Fruit fly (Drosophila melanogaster) whole organism, embryonic: ENCODE results near the gene RpL7.

Experiments
- Adf1 ChIP-seq: fragments of 200-800 bp; sonication (Bioruptor generic); IDR thresholded peaks from 2 replicates; pipeline ENCODE4 v1.3.6; 2022; ENCODE audit warnings: missing biosample characterization, missing genetic modification characterization
- CG1024 ChIP-seq: fragments of 200-800 bp; sonication (Bioruptor generic); IDR thresholded peaks from 2 replicates; pipeline ENCODE4 v1.3.6; 2022; ENCODE audit warnings: missing biosample characterization, missing genetic modification characterization
- CG10366 ChIP-seq: fragments of 200-800 bp; sonication (Bioruptor generic); IDR thresholded peaks from 2 replicates; pipeline ENCODE4 v1.3.6; 2022; ENCODE audit warnings: missing biosample characterization, missing genetic modification characterization
- CG10462 ChIP-seq: fragments of 200-800 bp; sonication (Bioruptor generic); optimal IDR thresholded peaks from 2 replicates; lab custom pipeline; 2016; ENCODE audit warnings: missing biosample characterization, missing genetic modification characterization
- CG13894 ChIP-seq: fragments of 200-800 bp; sonication (Bioruptor generic); optimal IDR thresholded peaks from 3 replicates; lab custom pipeline; 2018; ENCODE audit warnings: missing biosample characterization, mild to moderate bottlenecking, missing genetic modification characterization, moderate library complexity
- CG14014 ChIP-seq: fragments of 200-800 bp; sonication (Bioruptor generic); IDR thresholded peaks from 2 replicates; pipeline ENCODE4 v1.3.6; 2022; ENCODE audit warnings: missing biosample characterization, missing genetic modification characterization
- CG15073 ChIP-seq: fragments of 200-800 bp; sonication (Bioruptor generic); optimal IDR thresholded peaks from 2 replicates; lab custom pipeline; 2016; ENCODE audit warnings: missing biosample characterization, missing genetic modification characterization
- CG15269 ChIP-seq: fragments of 200-800 bp; sonication (Bioruptor generic); optimal IDR thresholded peaks from 2 replicates; lab custom pipeline; 2018; ENCODE audit warnings: missing biosample characterization, mild to moderate bottlenecking, missing genetic modification characterization, moderate library complexity
- CG1529 ChIP-seq: fragments of 200-800 bp; sonication (Bioruptor generic); optimal IDR thresholded peaks from 3 replicates; lab custom pipeline; 2018; ENCODE audit warnings: missing biosample characterization, missing genetic modification characterization
- CG18599 ChIP-seq: fragments of 200-800 bp; sonication (Bioruptor generic); optimal IDR thresholded peaks from 3 replicates; lab custom pipeline; 2017; ENCODE audit warnings: missing biosample characterization, missing genetic modification characterization, mild to moderate bottlenecking, moderate library complexity, missing genetic modification reagents
- CG2202 ChIP-seq: fragments of 200-800 bp; sonication (Bioruptor generic); optimal IDR thresholded peaks from 2 replicates; lab custom pipeline; 2018; ENCODE audit warnings: missing biosample characterization, mild to moderate bottlenecking, missing genetic modification characterization
- CG31224 ChIP-seq: fragments of 200-800 bp; sonication (Bioruptor generic); IDR thresholded peaks from 2 replicates; pipeline ENCODE4 v1.3.6; 2022; ENCODE audit warnings: missing biosample characterization, missing genetic modification characterization
- CG31441 ChIP-seq: fragments of 200-800 bp; sonication (Bioruptor generic); IDR thresholded peaks from 2 replicates; pipeline ENCODE4 v1.3.6; 2022; ENCODE audit warnings: missing biosample characterization, missing genetic modification characterization
- CG3838 ChIP-seq: fragments of 200-800 bp; sonication (Bioruptor generic); optimal IDR thresholded peaks from 3 replicates; lab custom pipeline; 2016; ENCODE audit warnings: missing biosample characterization, missing genetic modification characterization
- CG3995 ChIP-seq: fragments of 200-800 bp; sonication (Bioruptor generic); optimal IDR thresholded peaks from 3 replicates; lab custom pipeline; 2016; ENCODE audit warnings: missing biosample characterization, missing genetic modification characterization
- CG4328 ChIP-seq: fragments of 200-800 bp; sonication (Bioruptor generic); optimal IDR thresholded peaks from 3 replicates; lab custom pipeline; 2017; ENCODE audit warnings: missing biosample characterization, missing genetic modification reagents, missing genetic modification characterization
- CG43689 ChIP-seq: fragments of 200-800 bp; sonication (Bioruptor generic); IDR thresholded peaks from 2 replicates; pipeline ENCODE4 v1.3.6; 2022; ENCODE audit warnings: missing biosample characterization, missing genetic modification characterization
- CG5245 ChIP-seq: fragments of 200-800 bp; sonication (Bioruptor generic); optimal IDR thresholded peaks from 3 replicates; lab custom pipeline; 2016; ENCODE audit warnings: missing biosample characterization, missing genetic modification characterization
- CG6254 ChIP-seq: fragments of 200-800 bp; sonication (Bioruptor generic); optimal IDR thresholded peaks from 3 replicates; lab custom pipeline; 2017; ENCODE audit warnings: mild to moderate bottlenecking, missing biosample characterization, missing genetic modification reagents, missing genetic modification characterization
- CG7271 ChIP-seq: fragments of 200-800 bp; sonication (Bioruptor generic); optimal IDR thresholded peaks from 2 replicates; lab custom pipeline; 2018; ENCODE audit warnings: missing biosample characterization, mild to moderate bottlenecking, missing genetic modification characterization, moderate library complexity
- CG7928 ChIP-seq: fragments of 200-800 bp; sonication (Bioruptor generic); optimal IDR thresholded peaks from 2 replicates; lab custom pipeline; 2017; ENCODE audit warnings: missing biosample characterization, mild to moderate bottlenecking, missing genetic modification characterization
- H15 ChIP-seq: fragments of 200-800 bp; sonication (Bioruptor generic); IDR thresholded peaks from 3 replicates; pipeline ENCODE4 v1.3.6; 2022; ENCODE audit warnings: missing biosample characterization, missing genetic modification characterization
- HHEX ChIP-seq: fragments of 200-800 bp; sonication (Bioruptor generic); optimal IDR thresholded peaks from 3 replicates; lab custom pipeline; 2017; ENCODE audit warnings: missing biosample characterization, mild to moderate bottlenecking, missing genetic modification characterization, missing genetic modification reagents
- Hsf ChIP-seq: fragments of 200-800 bp; sonication (Bioruptor generic); optimal IDR thresholded peaks from 3 replicates; lab custom pipeline; 2016; ENCODE audit warnings: missing biosample characterization, missing genetic modification characterization
- Kr ChIP-seq: fragments of 200-800 bp; sonication (Bioruptor generic); optimal IDR thresholded peaks from 2 replicates; lab custom pipeline; 2017; ENCODE audit warnings: missing biosample characterization, mild to moderate bottlenecking, missing genetic modification characterization
- Lim3 ChIP-seq: fragments of 200-800 bp; sonication (Bioruptor generic); IDR thresholded peaks from 2 replicates; pipeline ENCODE4 v1.3.6; 2022; ENCODE audit warnings: missing biosample characterization, missing genetic modification characterization
- Mes4 ChIP-seq: fragments of 200-800 bp; sonication (Bioruptor generic); optimal IDR thresholded peaks from 2 replicates; lab custom pipeline; 2016; ENCODE audit warnings: missing biosample characterization, missing genetic modification characterization
- Nf-YA ChIP-seq: fragments of 200-800 bp; sonication (Bioruptor generic); IDR thresholded peaks from 2 replicates; pipeline ENCODE4 v1.3.6; 2022; ENCODE audit warnings: missing biosample characterization, missing genetic modification characterization
- Nf-YB ChIP-seq: fragments of 200-800 bp; sonication (Bioruptor generic); optimal IDR thresholded peaks from 3 replicates; lab custom pipeline; 2019; ENCODE audit warnings: missing biosample characterization, mild to moderate bottlenecking, missing genetic modification characterization, moderate library complexity
- Oaz ChIP-seq: fragments of 200-800 bp; sonication (Bioruptor generic); IDR thresholded peaks from 2 replicates; pipeline ENCODE4 v1.3.6; 2022; ENCODE audit warnings: missing biosample characterization, missing genetic modification characterization
- Poxn ChIP-seq: fragments of 200-800 bp; sonication (Bioruptor generic); IDR thresholded peaks from 2 replicates; pipeline ENCODE4 v1.3.6; 2022; ENCODE audit warnings: missing biosample characterization, missing genetic modification characterization
- Ravus ChIP-seq: fragments of 200-800 bp; sonication (Bioruptor generic); IDR thresholded peaks from 2 replicates; pipeline ENCODE4 v1.3.6; 2022; ENCODE audit warnings: missing biosample characterization, missing genetic modification characterization
- TFAM ChIP-seq: fragments of 200-800 bp; sonication (Bioruptor generic); optimal IDR thresholded peaks from 2 replicates; lab custom pipeline; 2017; ENCODE audit warnings: missing biosample characterization, missing genetic modification characterization, inconsistent platforms
- ap ChIP-seq: fragments of 200-800 bp; sonication (Bioruptor generic); IDR thresholded peaks from 2 replicates; pipeline ENCODE4 v1.3.6; 2022; ENCODE audit warnings: missing biosample characterization, missing genetic modification characterization
- bab2 ChIP-seq: fragments of 200-800 bp; sonication (Bioruptor generic); optimal IDR thresholded peaks from 2 replicates; lab custom pipeline; 2016; ENCODE audit warnings: missing biosample characterization, missing genetic modification characterization
- caup ChIP-seq: fragments of 200-800 bp; sonication (Bioruptor generic); optimal IDR thresholded peaks from 3 replicates; lab custom pipeline; 2017; ENCODE audit warnings: missing biosample characterization, mild to moderate bottlenecking, missing genetic modification characterization, moderate library complexity; ENCODE audit not compliant: severe bottlenecking
- chm ChIP-seq: fragments of 200-800 bp; sonication (Bioruptor generic); IDR thresholded peaks from 2 replicates; pipeline ENCODE4 v1.3.6; 2022; ENCODE audit warnings: missing biosample characterization, missing genetic modification characterization
- da ChIP-seq: fragments of 200-800 bp; sonication (Bioruptor generic); optimal IDR thresholded peaks from 2 replicates; lab custom pipeline; 2016; ENCODE audit warnings: missing biosample characterization, missing genetic modification characterization
- fd3F ChIP-seq: fragments of 200-800 bp; sonication (Bioruptor generic); optimal IDR thresholded peaks from 2 replicates; lab custom pipeline; 2018; ENCODE audit warnings: missing biosample characterization, mild to moderate bottlenecking, missing genetic modification characterization, moderate library complexity
- ftz-f1 ChIP-seq: fragments of 200-800 bp; sonication (Bioruptor generic); optimal IDR thresholded peaks from 2 replicates; lab custom pipeline; 2016; ENCODE audit warnings: missing biosample characterization, missing genetic modification characterization
- gro ChIP-seq: fragments of 200-800 bp; sonication (Bioruptor generic); optimal IDR thresholded peaks from 2 replicates; lab custom pipeline; 2016; ENCODE audit warnings: missing biosample characterization, missing genetic modification characterization
- kni ChIP-seq: fragments of 200-800 bp; sonication (Bioruptor generic); optimal IDR thresholded peaks from 3 replicates; lab custom pipeline; 2017; ENCODE audit warnings: mild to moderate bottlenecking, missing biosample characterization, missing genetic modification reagents, missing genetic modification characterization
- nerfin-2 ChIP-seq: fragments of 200-800 bp; sonication (Bioruptor generic); IDR thresholded peaks from 2 replicates; pipeline ENCODE4 v1.3.6; 2022; ENCODE audit warnings: missing biosample characterization, missing genetic modification characterization; ENCODE audit not compliant: partially characterized antibody
- odd ChIP-seq: fragments of 200-800 bp; sonication (Bioruptor generic); optimal IDR thresholded peaks from 2 replicates; lab custom pipeline; 2017; ENCODE audit warnings: missing biosample characterization, mild to moderate bottlenecking, missing genetic modification characterization
- otp ChIP-seq: fragments of 200-800 bp; sonication (Bioruptor generic); IDR thresholded peaks from 3 replicates; pipeline ENCODE4, ENCODE4 v1.3.6; 2022; ENCODE audit warnings: missing biosample characterization, missing genetic modification characterization
- phol ChIP-seq: fragments of 200-800 bp; sonication (Bioruptor generic); optimal IDR thresholded peaks from 3 replicates; lab custom pipeline; 2018; ENCODE audit warnings: missing biosample characterization, mild to moderate bottlenecking, missing genetic modification characterization, moderate library complexity
- rib ChIP-seq: fragments of 200-800 bp; sonication (Bioruptor generic); IDR thresholded peaks from 2 replicates; pipeline ENCODE4 v1.3.6; 2022; ENCODE audit warnings: missing biosample characterization, missing genetic modification characterization
- sens ChIP-seq: fragments of 200-800 bp; sonication (Bioruptor generic); peaks from one replicate; lab custom pipeline; 2016; ENCODE audit warnings: missing biosample characterization, missing genetic modification characterization
- sim ChIP-seq: fragments of 200-800 bp; sonication (Bioruptor generic); IDR thresholded peaks from 2 replicates; pipeline ENCODE4 v1.3.6; 2022; ENCODE audit warnings: missing biosample characterization, missing genetic modification characterization
- slp2 ChIP-seq: fragments of 200-800 bp; sonication (Bioruptor generic); optimal IDR thresholded peaks from 2 replicates; lab custom pipeline; 2016; ENCODE audit warnings: missing biosample characterization, missing genetic modification characterization
- sna ChIP-seq: fragments of 200-800 bp; sonication (Bioruptor generic); IDR thresholded peaks from 2 replicates; pipeline ENCODE4 v1.3.6; 2022; ENCODE audit warnings: missing biosample characterization, missing genetic modification characterization; ENCODE audit not compliant: partially characterized antibody

RpL7 gene

DNA sequence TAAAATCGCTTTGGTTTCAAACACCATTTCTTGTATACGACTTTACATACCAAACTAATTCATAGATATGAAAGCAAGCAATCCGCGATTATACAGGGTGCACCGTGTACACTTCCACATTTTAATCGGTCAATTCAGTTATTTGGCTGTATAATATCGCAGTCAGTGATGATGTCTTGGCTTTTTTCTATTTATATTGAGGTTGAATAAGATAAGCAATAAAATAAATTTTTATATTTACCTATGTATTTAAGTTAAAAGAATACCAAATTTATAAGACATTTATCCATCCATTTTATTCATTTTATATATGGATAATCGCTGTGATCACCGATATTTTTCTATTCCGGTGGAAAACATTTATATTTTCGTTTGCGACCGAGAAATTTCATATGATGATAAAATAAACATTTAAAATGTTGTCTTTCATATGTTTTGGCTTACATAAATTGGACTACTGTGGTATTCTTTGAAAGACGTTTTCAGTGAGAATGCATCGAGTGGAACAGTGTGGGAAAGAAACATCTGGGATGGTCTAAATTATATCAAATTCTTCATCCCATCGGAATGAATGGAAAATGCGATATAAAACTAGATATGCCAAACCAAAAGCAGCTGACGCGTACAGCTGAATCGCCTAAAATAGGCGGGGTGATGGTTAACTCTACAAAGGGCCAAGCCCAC is 26.1 kb downstream of the RpL7 start, which contains the start of gene CG5708 (continued):
- TF ChIP-seq Lim3 (GFP tag; lab: Robert Waterston, UW) (no peak), slp2 (GFP tag; lab: Kevin White, UChicago) (no peak), Ravus (GFP tag; lab: Robert Waterston, UW) (no peak), CG31224 (GFP tag; lab: Robert Waterston, UW) (no peak), Kr (GFP tag; lab: Kevin White, UChicago) (no peak), gro (GFP tag; lab: Kevin White, UChicago) (no peak), fd3F (GFP tag; lab: Kevin White, UChicago) (no peak), CG3838 (GFP tag; lab: Kevin White, UChicago) (no peak), sna (GFP tag; lab: Robert Waterston, UW) (no peak), CG7271 (tag; lab: Kevin White, UChicago) (no peak), caup (GFP tag; lab: Kevin White, UChicago) (peak; percentile 1), CG2202 (tag; lab: Kevin White, UChicago) (no peak), CG10462 (GFP tag; lab: Kevin White, UChicago) (no peak), chm (GFP tag; lab: Robert Waterston, UW) (no peak), Mes4 (no peak), da (GFP tag; lab: Kevin White, UChicago) (no peak), kni (GFP tag; lab: Kevin White, UChicago) (no peak), nerfin-2 (GFP tag; lab: Robert Waterston, UW) (no peak), phol (tag; lab: Kevin White, UChicago) (peak; percentile 48), Hsf (peak; percentile 1), CG1024 (GFP tag; lab: Robert Waterston, UW) (peak; percentile 96), HHEX (GFP tag; lab: Kevin White, UChicago) (no peak), ftz-f1 (no peak), rib (GFP tag; lab: Robert Waterston, UW) (no peak), CG10366 (peak; percentile 58; the same call in 1 of the 2 replicates), CG15269 (tag; lab: Kevin White, UChicago) (no peak), ap (no peak), Nf-YB (GFP tag; lab: Kevin White, UChicago) (no peak), CG18599 (GFP tag; lab: Kevin White, UChicago) (no peak), CG14014 (no peak), sens (GFP tag; lab: Kevin White, UChicago) (peak; percentile 35), CG15073 (GFP tag; lab: Kevin White, UChicago) (no peak), CG7928 (GFP tag; lab: Kevin White, UChicago) (no peak), odd (no peak), CG31441 (GFP tag; lab: Robert Waterston, UW) (peak; percentile 46; the same call in 1 of the 2 replicates), CG43689 (GFP tag; lab: Robert Waterston, UW) (no peak), CG1529 (GFP tag; lab: Kevin White, UChicago) (no peak), bab2 (GFP tag; lab: Kevin White, UChicago) (no peak), TFAM (GFP tag; lab: Kevin White, UChicago) (no peak), sim (GFP tag; lab: Robert Waterston, UW) (no peak), H15 (GFP tag; lab: Robert Waterston, UW) (no peak), CG6254 (GFP tag; lab: Kevin White, UChicago) (peak; percentile 99), CG5245 (GFP tag; lab: Kevin White, UChicago) (no peak), CG4328 (GFP tag; lab: Kevin White, UChicago) (no peak), Nf-YA (no peak), otp (GFP tag; lab: Robert Waterston, UW) (no peak), Poxn (GFP tag; lab: Robert Waterston, UW) (no peak), Adf1 (GFP tag; lab: Robert Waterston, UW) (no peak), CG3995 (GFP tag; lab: Kevin White, UChicago) (peak; percentile 52), Oaz (no peak), CG13894 (tag; lab: Kevin White, UChicago) (no peak)
